Worm (Caenorhabditis elegans): ENCODE results near the gene ekl-5.

DNA sequence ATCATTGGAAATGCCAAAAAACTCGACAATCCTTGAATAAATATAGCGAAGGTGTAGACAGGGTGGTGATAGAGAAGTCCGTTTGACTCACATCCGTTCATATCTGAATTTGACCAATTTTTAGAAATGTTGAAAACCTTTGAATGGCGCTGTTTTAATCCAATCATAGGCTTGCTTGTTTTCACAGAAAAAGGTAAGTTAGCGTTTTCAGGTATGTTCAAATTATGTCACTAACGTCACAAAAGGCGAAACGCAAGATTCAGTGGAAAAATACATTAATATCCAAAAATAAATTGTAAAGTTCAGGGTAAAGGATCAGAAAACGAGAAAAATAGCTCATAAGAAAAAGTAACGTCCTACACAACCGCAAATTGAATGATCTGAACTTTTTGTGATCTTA, 16.9 kb downstream of the ekl-5 start, which contains the start of gene sra-38:
- TF ChIP-seq fkh-10 (GFP tag; optimal IDR thresholded peaks at IDR 0.05) = no peak
- TF ChIP-seq pqm-1 (tag; optimal IDR thresholded peaks at IDR 0.05) = no peak
- TF ChIP-seq pha-4 (tag; optimal IDR thresholded peaks at IDR 0.05) = no peak
- no peak for TF ChIP-seq ama-1 (optimal IDR thresholded peaks at IDR 0.05)
- TF ChIP-seq hlh-30 (tag; optimal IDR thresholded peaks at IDR 0.05; ENCODE audit: insufficient read depth) = no peak
- TF ChIP-seq nhr-11 (tag; optimal IDR thresholded peaks at IDR 0.05) = no peak

Data from whole organism, late embryonic.